Worm (Caenorhabditis elegans): ENCODE data around the gene old-1.

DNA sequence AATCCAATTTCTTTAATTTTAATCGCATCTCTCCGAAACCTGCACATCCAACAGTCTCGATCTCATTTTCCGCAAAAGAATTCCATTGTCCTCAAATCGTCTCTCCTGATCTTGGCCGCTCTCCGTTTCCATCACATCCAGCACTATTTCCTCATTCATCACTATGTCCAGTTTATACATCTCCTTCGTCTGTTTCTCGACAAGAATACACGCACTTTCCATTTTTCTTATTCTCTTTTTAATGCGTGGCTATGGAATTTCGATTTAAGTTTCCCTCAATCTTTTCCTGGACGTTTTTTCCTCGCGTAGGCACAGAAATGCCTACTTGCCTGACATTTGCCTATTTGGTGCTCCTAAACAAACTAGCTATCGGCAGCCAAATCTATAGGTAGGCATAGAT is 11.3 kb upstream of the old-1 start:
- TF ChIP-seq skn-1 (tag; optimal IDR thresholded peaks at IDR 0.05) (no peak), pqm-1 (tag; optimal IDR thresholded peaks at IDR 0.05) (no peak)

Measured in whole organism, L1 larva.